Fruit fly (Drosophila melanogaster) whole organism, embryonic: ENCODE measurements around the gene Vsx2.

Experiments
- CG9817 ChIP-seq: fragments of 200-800 bp; sonication (Bioruptor generic); optimal IDR thresholded peaks from 2 replicates; lab custom pipeline; 2018; ENCODE audit warnings: missing biosample characterization, mild to moderate bottlenecking, missing genetic modification characterization, moderate library complexity
- maf-S ChIP-seq: fragments of 200-800 bp; sonication (Bioruptor generic); optimal IDR thresholded peaks from 2 replicates; lab custom pipeline; 2016; ENCODE audit warnings: missing biosample characterization, missing genetic modification characterization
- nerfin-2 ChIP-seq: fragments of 200-800 bp; sonication (Bioruptor generic); IDR thresholded peaks from 2 replicates; pipeline ENCODE4 v1.3.6; 2022; ENCODE audit warnings: missing biosample characterization, missing genetic modification characterization; ENCODE audit not compliant: partially characterized antibody

DNA sequence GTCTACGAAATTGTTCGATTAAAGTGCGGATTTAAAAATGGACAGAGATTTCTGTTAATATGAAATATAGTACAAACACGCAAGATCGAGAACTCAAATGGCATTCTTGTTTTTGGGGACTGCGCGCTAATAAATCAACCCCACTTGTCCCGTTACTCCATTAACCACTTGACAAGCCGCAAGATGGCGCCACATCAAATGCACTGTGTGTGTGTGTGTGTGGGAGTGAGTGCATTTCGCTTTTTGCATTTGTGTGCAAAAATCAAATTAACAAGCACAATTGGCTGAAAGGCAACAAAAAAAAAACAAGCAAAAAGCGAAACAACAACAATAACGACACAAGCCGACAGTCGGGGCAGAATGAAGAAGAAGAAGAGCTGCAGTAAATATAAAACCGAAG, 47.7 kb upstream of the Vsx2 start:
- TF ChIP-seq CG9817 (tag; lab: Kevin White, UChicago) (no peak), nerfin-2 (GFP tag; lab: Robert Waterston, UW) (no peak), maf-S (GFP tag; lab: Kevin White, UChicago) (no peak)
